Worm (Caenorhabditis elegans): ENCODE data around the gene B0244.9.

B0244.9 gene

DNA sequence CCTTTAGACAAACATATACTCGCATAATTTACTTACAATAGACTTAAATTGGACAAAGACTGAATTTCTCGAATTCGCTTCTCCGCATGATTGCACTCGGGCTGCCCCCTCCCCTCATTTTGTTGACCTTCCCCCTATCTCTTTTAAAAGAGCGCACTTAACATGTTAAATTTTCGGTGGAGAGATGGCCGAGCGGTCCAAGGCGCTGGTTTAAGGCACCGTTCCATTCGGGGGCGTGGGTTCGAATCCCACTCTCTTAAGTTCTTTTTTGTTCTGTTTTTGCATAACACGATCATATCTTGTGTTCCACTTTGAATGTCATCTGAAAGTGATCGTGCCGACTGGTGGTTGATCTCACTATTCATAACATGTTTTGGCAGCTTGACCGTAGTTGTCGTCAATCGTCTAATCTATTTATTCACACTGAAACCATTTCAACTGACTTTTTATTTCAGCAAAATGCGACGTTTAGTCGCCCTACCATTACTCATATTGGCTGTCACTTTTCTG lies 39.0 kb upstream of the B0244.9 start, which contains the start of gene cutl-23 (continued):
- TF ChIP-seq lin-40 (tag; optimal IDR thresholded peaks at IDR 0.05) = no peak
- TF ChIP-seq lsy-27 (tag; optimal IDR thresholded peaks at IDR 0.05; ENCODE audit: borderline replicate concordance, insufficient read depth) = no peak
- no peak for TF ChIP-seq efl-1 (GFP tag; optimal IDR thresholded peaks at IDR 0.05)
- no peak for TF ChIP-seq tbx-9 (tag; optimal IDR thresholded peaks at IDR 0.05; ENCODE audit: borderline replicate concordance)
- no peak for TF ChIP-seq ceh-91 (GFP tag; IDR thresholded peaks at IDR 0.05)
- no peak for TF ChIP-seq rcor-1 (GFP tag; IDR thresholded peaks at IDR 0.05)
- 0 out of 2 replicates have a peak, but pooled peaks have one; percentile 57 for TF ChIP-seq madf-3 (GFP tag; IDR thresholded peaks at IDR 0.05)
- no peak for TF ChIP-seq gei-17 (GFP tag; optimal IDR thresholded peaks at IDR 0.05)
- TF ChIP-seq ceh-100 (GFP tag; IDR thresholded peaks at IDR 0.05) = no peak
- TF ChIP-seq F22D6.2 (tag; optimal IDR thresholded peaks at IDR 0.05) = no peak
- no peak for TF ChIP-seq sptf-2 (GFP tag; optimal IDR thresholded peaks at IDR 0.05)
- TF ChIP-seq F49E8.2 (tag; optimal IDR thresholded peaks at IDR 0.05; ENCODE audit: insufficient read depth) = no peak
- no peak for TF ChIP-seq hmg-20 (GFP tag; IDR thresholded peaks at IDR 0.05)
- TF ChIP-seq die-1 (tag; optimal IDR thresholded peaks at IDR 0.05) = peak; percentile 72
- no peak for TF ChIP-seq F10E7.11 (tag; optimal IDR thresholded peaks at IDR 0.05)
- no peak for TF ChIP-seq ceh-58 (GFP tag; IDR thresholded peaks at IDR 0.05)
- TF ChIP-seq ceh-40 (GFP tag; IDR thresholded peaks at IDR 0.05) = no peak
- TF ChIP-seq repo-1 (tag; optimal IDR thresholded peaks at IDR 0.05) = no peak
- no peak for TF ChIP-seq Y67H2A.10 (GFP tag; conservative IDR thresholded peaks at IDR 0.05)
- no peak for TF ChIP-seq B0035.1 (tag; optimal IDR thresholded peaks at IDR 0.05)
- no peak for TF ChIP-seq nhr-27 (tag; optimal IDR thresholded peaks at IDR 0.05)
- peak; percentile 22 for TF ChIP-seq atf-7 (tag; optimal IDR thresholded peaks at IDR 0.05)
- TF ChIP-seq attf-6 (GFP tag; IDR thresholded peaks at IDR 0.05) = no peak
- TF ChIP-seq mxl-1 (tag; optimal IDR thresholded peaks at IDR 0.05) = peak; percentile 41
- TF ChIP-seq lin-54 (GFP tag; optimal IDR thresholded peaks at IDR 0.05) = peak; percentile 53
- no peak for TF ChIP-seq sdz-38 (tag; optimal IDR thresholded peaks at IDR 0.05)
- TF ChIP-seq F57C9.4 (tag; optimal IDR thresholded peaks at IDR 0.05) = no peak
- TF ChIP-seq xnd-1 (tag; optimal IDR thresholded peaks at IDR 0.05) = no peak
- TF ChIP-seq attf-3 (GFP tag; conservative IDR thresholded peaks at IDR 0.05) = 0 out of 2 replicates have a peak, but pooled peaks have one; percentile 41
- peak; percentile 26 for TF ChIP-seq hlh-12 (tag; optimal IDR thresholded peaks at IDR 0.05)
- peak; percentile 50 for TF ChIP-seq madf-10 (tag; optimal IDR thresholded peaks at IDR 0.05)
- peak; percentile 64; the same call in 1 of the 2 replicates for TF ChIP-seq dox-1 (GFP tag; IDR thresholded peaks at IDR 0.05)
- TF ChIP-seq cebp-2 (GFP tag; IDR thresholded peaks at IDR 0.05) = no peak
- no peak for TF ChIP-seq pha-4 (tag; optimal IDR thresholded peaks at IDR 0.05)
- TF ChIP-seq chd-7 (tag; optimal IDR thresholded peaks at IDR 0.05) = no peak
- TF ChIP-seq ccch-3 (GFP tag; optimal IDR thresholded peaks at IDR 0.05) = no peak
- peak; percentile 13 for TF ChIP-seq ceh-27 (GFP tag; optimal IDR thresholded peaks at IDR 0.05)
- TF ChIP-seq hsf-1 (GFP tag; IDR thresholded peaks at IDR 0.05) = no peak
- TF ChIP-seq hlh-26 (GFP tag; conservative IDR thresholded peaks at IDR 0.05) = no peak
- TF ChIP-seq hmg-1.2 (GFP tag; IDR thresholded peaks at IDR 0.05) = peak; percentile 67
- peak; percentile 87 for TF ChIP-seq B0261.1 (tag; optimal IDR thresholded peaks at IDR 0.05)
- TF ChIP-seq Y56A3A.18 (GFP tag; IDR thresholded peaks at IDR 0.05) = 0 out of 2 replicates have a peak, but pooled peaks have one; percentile 28
- no peak for TF ChIP-seq Y95B8A.8 (GFP tag; IDR thresholded peaks at IDR 0.05)
- TF ChIP-seq F39B2.1 (GFP tag; IDR thresholded peaks at IDR 0.05) = 0 out of 2 replicates have a peak, but pooled peaks have one; percentile 39
- peak in 1 of 3 experiments; percentile 31 for TF ChIP-seq lin-35 (GFP tag; optimal IDR thresholded peaks at IDR 0.05)
- peak; percentile 59 for TF ChIP-seq T07F8.4 (tag; optimal IDR thresholded peaks at IDR 0.05)
- no peak for TF ChIP-seq sea-2 (GFP tag; IDR thresholded peaks at IDR 0.05)
- TF ChIP-seq athp-1 (tag; optimal IDR thresholded peaks at IDR 0.05) = peak; percentile 61
- TF ChIP-seq somi-1 (GFP tag; optimal IDR thresholded peaks at IDR 0.05) = no peak
